Worm (Caenorhabditis elegans) whole organism, early embryonic: ENCODE data around the gene irg-3.

Source experiments
- F13C5.2 ChIP-seq: sonication (generic microtip); optimal IDR thresholded peaks from 2 replicates; lab custom pipeline; 2017; ENCODE audit warnings: mild to moderate bottlenecking, missing genetic modification characterization, inconsistent platforms, missing compliant biosample characterization
- ama-1 ChIP-seq: fragments of 150-350 bp; optimal IDR thresholded peaks from 2 replicates; lab custom pipeline; 2014
- ceh-13 ChIP-seq: fragments of 200-800 bp; sonication (Bioruptor generic); optimal IDR thresholded peaks from 2 replicates; lab custom pipeline; 2018; ENCODE audit warnings: mild to moderate bottlenecking, missing genetic modification characterization, missing compliant biosample characterization
- ceh-36 ChIP-seq: sonication (generic microtip); optimal IDR thresholded peaks from 2 replicates; lab custom pipeline; 2016; ENCODE audit warnings: missing genetic modification characterization, inconsistent platforms, missing compliant biosample characterization
- ets-7 ChIP-seq: sonication (generic microtip); optimal IDR thresholded peaks from 2 replicates; lab custom pipeline; 2016; ENCODE audit warnings: missing genotype, missing genetic modification characterization, missing compliant biosample characterization
- flt-1 ChIP-seq: fragments of 200-800 bp; sonication (Bioruptor generic); IDR thresholded peaks from 2 replicates; pipeline ENCODE4 v1.3.6; 2022; ENCODE audit warnings: missing genetic modification characterization, missing compliant biosample characterization
- hmg-4 ChIP-seq: fragments of 200-800 bp; sonication (Bioruptor generic); optimal IDR thresholded peaks from 2 replicates; lab custom pipeline; 2018; ENCODE audit warnings: mild to moderate bottlenecking, missing genetic modification characterization, missing compliant biosample characterization
- scrt-1 ChIP-seq: fragments of 200-800 bp; sonication (Bioruptor generic); IDR thresholded peaks from 2 replicates; pipeline ENCODE4 v1.3.6; 2022; ENCODE audit warnings: missing genetic modification characterization, missing compliant biosample characterization
- sea-1 ChIP-seq: fragments of 200-800 bp; sonication (Bioruptor generic); conservative IDR thresholded peaks from 2 replicates; pipeline ENCODE4 v1.3.6; 2022; ENCODE audit warnings: missing genetic modification characterization, missing compliant biosample characterization
- tbx-11 ChIP-seq: fragments of 200-800 bp; sonication (Bioruptor generic); IDR thresholded peaks from 2 replicates; pipeline ENCODE4 v1.3.6; 2022; ENCODE audit warnings: missing genetic modification characterization, missing compliant biosample characterization
- tbx-37 ChIP-seq: fragments of 200-800 bp; sonication (Bioruptor generic); conservative IDR thresholded peaks from 2 replicates; pipeline ENCODE4 v1.3.6; 2022; ENCODE audit warnings: missing genetic modification reagents, missing genetic modification characterization, missing compliant biosample characterization

DNA sequence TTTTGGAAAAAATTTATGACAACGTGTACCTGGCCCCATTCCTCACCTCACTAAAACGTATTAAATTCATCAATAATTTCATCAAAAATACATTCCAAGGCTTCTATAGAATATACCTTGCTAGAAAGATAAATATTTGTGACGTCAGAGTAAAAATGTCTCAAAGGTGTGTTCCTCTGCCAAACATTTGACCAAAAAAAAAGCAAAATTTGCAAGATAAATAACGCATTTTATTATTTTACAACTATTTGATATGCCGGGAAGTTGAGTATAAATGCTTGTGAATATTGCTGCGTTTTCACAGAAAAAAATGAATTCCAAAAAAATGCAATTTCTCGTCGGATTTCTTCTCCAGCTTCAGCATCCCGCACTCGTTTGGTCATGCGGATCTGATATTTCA, 11.8 kb upstream of the irg-3 start, which contains the start of gene C29G2.3:
- no peak for TF ChIP-seq ceh-13 (GFP tag; lab: Kevin White, UChicago)
- TF ChIP-seq tbx-37 (GFP tag; lab: Robert Waterston, UW) = no peak
- no peak for TF ChIP-seq tbx-11 (GFP tag; lab: Robert Waterston, UW)
- TF ChIP-seq scrt-1 = no peak
- no peak for TF ChIP-seq ets-7
- TF ChIP-seq ceh-36 (tag; lab: Kevin White, UChicago) = no peak
- no peak for TF ChIP-seq flt-1
- TF ChIP-seq hmg-4 (GFP tag; lab: Kevin White, UChicago) = no peak
- no peak for TF ChIP-seq sea-1 (GFP tag; lab: Robert Waterston, UW)
- TF ChIP-seq F13C5.2 (tag; lab: Kevin White, UChicago) = no peak
- no peak for TF ChIP-seq ama-1 (lab: Kevin White, UChicago)
